Worm (Caenorhabditis elegans) whole organism, mixed stage, embryonic: ENCODE data around the gene msh-5.

ENCODE experiments used
- M03D4.4 ChIP-seq: sonication (generic microtip); optimal IDR thresholded peaks from 2 replicates; lab custom pipeline; 2017; ENCODE audit warnings: mild to moderate bottlenecking, missing genetic modification characterization, missing compliant biosample characterization
- bed-3 ChIP-seq: fragments of 200-800 bp; sonication (Bioruptor generic); optimal IDR thresholded peaks from 3 replicates; lab custom pipeline; 2018; ENCODE audit warnings: mild to moderate bottlenecking, missing genetic modification characterization, moderate library complexity, missing compliant biosample characterization
- blmp-1 ChIP-seq: fragments of 150-350 bp; optimal IDR thresholded peaks from 2 replicates; lab custom pipeline; 2014; ENCODE audit warnings: missing biosample characterization, missing genetic modification characterization
- ceh-39 ChIP-seq: fragments of 150-350 bp; optimal IDR thresholded peaks from 2 replicates; lab custom pipeline; 2014; ENCODE audit warnings: missing biosample characterization, missing genetic modification characterization
- ceh-43 ChIP-seq: fragments of 200-800 bp; sonication (Bioruptor generic); optimal IDR thresholded peaks from 2 replicates; lab custom pipeline; 2018; ENCODE audit warnings: mild to moderate bottlenecking, missing genetic modification characterization, moderate library complexity, missing compliant biosample characterization
- ceh-83 ChIP-seq: fragments of 200-800 bp; sonication (Bioruptor generic); optimal IDR thresholded peaks from 2 replicates; lab custom pipeline; 2018; ENCODE audit warnings: mild to moderate bottlenecking, missing genetic modification characterization, missing compliant biosample characterization
- ces-1 ChIP-seq: fragments of 150-350 bp; optimal IDR thresholded peaks from 2 replicates; lab custom pipeline; 2014; ENCODE audit warnings: missing biosample characterization, missing genetic modification reagents, missing genetic modification characterization
- cnd-1 ChIP-seq: fragments of 200-800 bp; sonication (Bioruptor generic); optimal IDR thresholded peaks from 2 replicates; lab custom pipeline; 2018; ENCODE audit warnings: mild to moderate bottlenecking, missing genetic modification characterization, missing compliant biosample characterization
- drap-1 ChIP-seq: fragments of 200-800 bp; sonication (Bioruptor generic); optimal IDR thresholded peaks from 3 replicates; lab custom pipeline; 2018; ENCODE audit warnings: mild to moderate bottlenecking, missing genetic modification characterization, missing compliant biosample characterization
- elt-1 ChIP-seq: sonication (generic microtip); optimal IDR thresholded peaks from 2 replicates; lab custom pipeline; 2017; ENCODE audit warnings: missing genetic modification characterization, mild to moderate bottlenecking, missing compliant biosample characterization, antibody characterized with exemption, moderate library complexity, borderline replicate concordance; ENCODE audit not compliant: insufficient read depth
- elt-3 ChIP-seq: fragments of 150-350 bp; optimal IDR thresholded peaks from 2 replicates; lab custom pipeline; 2014; ENCODE audit warnings: missing biosample characterization, missing genetic modification characterization
- flh-1 ChIP-seq: fragments of 200-800 bp; sonication (Bioruptor generic); optimal IDR thresholded peaks from 2 replicates; lab custom pipeline; 2018; ENCODE audit warnings: mild to moderate bottlenecking, missing genetic modification characterization, moderate library complexity, missing compliant biosample characterization
- ham-2 ChIP-seq: fragments of 200-800 bp; sonication (Bioruptor generic); optimal IDR thresholded peaks from 2 replicates; lab custom pipeline; 2018; ENCODE audit warnings: mild to moderate bottlenecking, missing genetic modification characterization, missing compliant biosample characterization
- hlh-1 ChIP-seq: fragments of 150-350 bp; optimal IDR thresholded peaks from 2 replicates; lab custom pipeline; 2014; ENCODE audit warnings: missing biosample characterization, missing genetic modification reagents, missing genetic modification characterization
- lin-13 ChIP-seq: fragments of 150-350 bp; optimal IDR thresholded peaks from 2 replicates; lab custom pipeline; 2014; ENCODE audit warnings: missing biosample characterization, missing genetic modification characterization
- lin-32 ChIP-seq: fragments of 200-800 bp; sonication (Bioruptor generic); optimal IDR thresholded peaks from 2 replicates; lab custom pipeline; 2018; ENCODE audit warnings: mild to moderate bottlenecking, missing genetic modification characterization, missing compliant biosample characterization
- lsy-2 ChIP-seq: fragments of 150-350 bp; optimal IDR thresholded peaks from 2 replicates; lab custom pipeline; 2014; ENCODE audit warnings: missing biosample characterization, missing genetic modification characterization
- mab-5 ChIP-seq: fragments of 150-350 bp; optimal IDR thresholded peaks from 2 replicates; lab custom pipeline; 2014; ENCODE audit warnings: missing biosample characterization, missing genetic modification characterization
- mls-2 ChIP-seq: sonication (generic microtip); optimal IDR thresholded peaks from 2 replicates; lab custom pipeline; 2016; ENCODE audit warnings: mild to moderate bottlenecking, missing genetic modification characterization, moderate library complexity, missing compliant biosample characterization
- nhr-12 ChIP-seq: fragments of 150-350 bp; optimal IDR thresholded peaks from 2 replicates; lab custom pipeline; 2014; ENCODE audit warnings: missing biosample characterization, missing genetic modification characterization
- nhr-2 ChIP-seq: fragments of 150-350 bp; optimal IDR thresholded peaks from 2 replicates; lab custom pipeline; 2014; ENCODE audit warnings: missing biosample characterization, missing genetic modification characterization
- nhr-237 ChIP-seq: fragments of 150-350 bp; optimal IDR thresholded peaks from 2 replicates; lab custom pipeline; 2014; ENCODE audit warnings: missing biosample characterization, missing genetic modification characterization
- nhr-28 ChIP-seq: fragments of 150-350 bp; optimal IDR thresholded peaks from 2 replicates; lab custom pipeline; 2014; ENCODE audit warnings: missing biosample characterization, missing genetic modification characterization
- nhr-76 ChIP-seq: sonication (generic microtip); optimal IDR thresholded peaks from 2 replicates; lab custom pipeline; 2017; ENCODE audit warnings: missing biosample characterization, missing genetic modification characterization
- pha-4 ChIP-seq: fragments of 150-350 bp; optimal IDR thresholded peaks from 2 replicates; lab custom pipeline; 2018; ENCODE audit warnings: missing biosample characterization, missing genetic modification reagents, missing genetic modification characterization
- sem-2 ChIP-seq: fragments of 200-800 bp; sonication (Bioruptor generic); optimal IDR thresholded peaks from 2 replicates; lab custom pipeline; 2018; ENCODE audit warnings: mild to moderate bottlenecking, missing genetic modification characterization, missing compliant biosample characterization
- snpc-4 ChIP-seq: fragments of 150-350 bp; optimal IDR thresholded peaks from 2 replicates; lab custom pipeline; 2014; ENCODE audit warnings: missing biosample characterization, missing genetic modification characterization
- sptf-1 ChIP-seq: sonication (generic microtip); optimal IDR thresholded peaks from 2 replicates; lab custom pipeline; 2017; ENCODE audit warnings: mild to moderate bottlenecking, missing genetic modification characterization, moderate library complexity, missing compliant biosample characterization
- tbx-8 ChIP-seq: fragments of 200-800 bp; sonication (Bioruptor generic); optimal IDR thresholded peaks from 2 replicates; lab custom pipeline; 2018; ENCODE audit warnings: mild to moderate bottlenecking, missing genetic modification characterization, moderate library complexity, missing compliant biosample characterization
- unc-120 ChIP-seq: sonication (generic microtip); optimal IDR thresholded peaks from 2 replicates; lab custom pipeline; 2017; ENCODE audit warnings: missing genetic modification characterization, missing compliant biosample characterization; ENCODE audit not compliant: poor library complexity, severe bottlenecking
- unc-39 ChIP-seq: fragments of 150-350 bp; optimal IDR thresholded peaks from 2 replicates; lab custom pipeline; 2014; ENCODE audit warnings: missing biosample characterization, missing genetic modification characterization
- unc-62 ChIP-seq: fragments of 150-350 bp; optimal IDR thresholded peaks from 2 replicates; lab custom pipeline; 2014; ENCODE audit warnings: missing biosample characterization, missing genetic modification reagents, missing genetic modification characterization
- zip-8 ChIP-seq: fragments of 150-350 bp; optimal IDR thresholded peaks from 2 replicates; lab custom pipeline; 2014; ENCODE audit warnings: missing biosample characterization, missing genetic modification characterization
- ztf-11 ChIP-seq: fragments of 150-350 bp; optimal IDR thresholded peaks from 2 replicates; lab custom pipeline; 2014; ENCODE audit warnings: missing biosample characterization, missing genetic modification characterization

The msh-5 gene

DNA sequence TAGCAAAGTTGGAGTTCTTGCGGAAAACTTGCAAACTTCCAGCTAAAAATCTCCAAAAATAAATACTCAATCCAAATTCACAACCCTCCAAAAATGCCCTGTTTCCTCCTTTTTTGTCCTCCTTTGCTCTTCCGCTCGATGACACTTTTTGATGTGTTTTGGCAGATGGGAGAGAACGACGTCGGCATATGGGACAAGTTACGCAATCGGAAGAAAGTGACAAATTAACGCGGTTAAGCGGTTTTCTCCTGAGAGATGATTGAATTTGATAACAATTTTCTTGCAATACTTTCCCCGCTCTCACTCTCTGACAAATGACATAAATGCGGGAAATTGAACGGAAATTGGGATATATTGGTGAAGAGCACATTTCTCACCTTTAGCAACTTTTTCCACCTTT is 38.4 kb upstream of the msh-5 start:
- TF ChIP-seq nhr-12 (tag; lab: Kevin White, UChicago) = no peak
- no peak for TF ChIP-seq lsy-2
- TF ChIP-seq hlh-1 (tag; lab: Kevin White, UChicago) = no peak
- no peak for TF ChIP-seq drap-1 (GFP tag; lab: Kevin White, UChicago)
- no peak for TF ChIP-seq nhr-237
- TF ChIP-seq unc-62 (GFP tag; lab: Kevin White, UChicago) = peak; percentile 3
- no peak for TF ChIP-seq tbx-8 (GFP tag; lab: Kevin White, UChicago)
- no peak for TF ChIP-seq ztf-11
- TF ChIP-seq pha-4 (tag; lab: Kevin White, UChicago) = no peak
- TF ChIP-seq snpc-4 (tag; lab: Kevin White, UChicago) = no peak
- peak; percentile 51 for TF ChIP-seq cnd-1
- TF ChIP-seq mab-5 (tag; lab: Kevin White, UChicago) = no peak
- TF ChIP-seq nhr-28 = no peak
- TF ChIP-seq nhr-76 (tag; lab: Kevin White, UChicago) = no peak
- TF ChIP-seq lin-13 (tag; lab: Kevin White, UChicago) = no peak
- no peak for TF ChIP-seq lin-32
- no peak for TF ChIP-seq elt-3 (tag; lab: Kevin White, UChicago)
- no peak for TF ChIP-seq ces-1 (GFP tag; lab: Kevin White, UChicago)
- TF ChIP-seq mls-2 (tag; lab: Kevin White, UChicago) = no peak
- TF ChIP-seq sem-2 (GFP tag; lab: Kevin White, UChicago) = no peak
- no peak for TF ChIP-seq bed-3 (GFP tag; lab: Kevin White, UChicago)
- TF ChIP-seq ceh-83 (GFP tag; lab: Kevin White, UChicago) = no peak
- no peak for TF ChIP-seq unc-39 (tag; lab: Kevin White, UChicago)
- TF ChIP-seq nhr-2 (tag; lab: Kevin White, UChicago) = peak; percentile 59
- no peak for TF ChIP-seq M03D4.4
- TF ChIP-seq ceh-39 (tag; lab: Kevin White, UChicago) = no peak
- TF ChIP-seq sptf-1 (tag; lab: Kevin White, UChicago) = no peak
- TF ChIP-seq blmp-1 (tag; lab: Kevin White, UChicago) = no peak
- no peak for TF ChIP-seq ham-2 (GFP tag; lab: Kevin White, UChicago)
- TF ChIP-seq ceh-43 (GFP tag; lab: Kevin White, UChicago) = no peak
- TF ChIP-seq elt-1 = no peak
- no peak for TF ChIP-seq flh-1 (GFP tag; lab: Kevin White, UChicago)
- TF ChIP-seq unc-120 = no peak
- peak; percentile 60 for TF ChIP-seq zip-8 (tag; lab: Kevin White, UChicago)

ce11 chrIV:13118794-13119193 is 36.2 kb upstream of the msh-5 start, which contains the start of gene unc-30:
Gene unc-30 (plus strand): TSS chrIV:13118977.
- TF ChIP-seq lsy-2 (peak; percentile 58), M03D4.4 (no peak)
- TF ChIP-seq, all 35 proteins: peak for 1

DNA sequence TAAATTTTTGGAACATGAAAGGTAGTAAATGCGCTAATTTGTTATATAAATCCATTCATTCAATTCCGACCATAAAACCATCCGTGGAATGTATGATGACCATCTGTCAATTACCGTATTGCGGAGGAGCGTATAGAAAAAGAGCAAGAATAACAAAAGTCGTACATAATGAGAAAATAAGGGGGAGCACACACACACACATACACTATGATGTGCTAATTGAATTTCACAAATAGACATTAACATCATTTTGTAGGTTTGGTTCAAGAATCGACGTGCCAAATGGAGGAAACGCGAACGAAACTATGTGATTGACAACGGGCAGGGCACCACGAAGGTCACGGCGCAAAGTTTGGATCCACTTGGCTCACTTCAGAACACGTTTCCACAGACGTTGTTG is 33.6 kb upstream of the msh-5 start:
- TF ChIP-seq cnd-1 (peak; percentile 57), ces-1 (GFP tag; lab: Kevin White, UChicago) (peak; percentile 67), elt-1 (no peak)

DNA sequence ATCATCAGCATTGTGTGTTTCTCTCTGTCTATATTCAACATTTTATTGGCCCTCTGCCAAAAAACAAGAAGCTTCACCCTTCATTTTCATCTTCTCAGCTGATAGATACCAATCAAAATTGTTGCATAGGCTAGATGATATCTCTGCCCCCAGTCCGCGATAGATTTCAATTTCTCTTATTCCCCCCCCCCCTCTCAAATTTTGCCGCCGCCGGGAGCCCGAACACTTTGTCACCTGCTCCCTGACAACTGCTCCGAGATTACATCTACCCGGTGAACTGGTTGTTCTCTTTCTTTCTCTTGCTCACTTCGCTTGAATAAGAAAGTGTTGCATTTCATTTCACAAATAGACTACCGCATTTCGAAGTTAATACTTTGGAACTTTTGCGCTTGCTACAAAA is 29.0 kb upstream of the msh-5 start:
- TF ChIP-seq mls-2 (tag; lab: Kevin White, UChicago) (no peak), ceh-43 (GFP tag; lab: Kevin White, UChicago) (no peak), nhr-2 (tag; lab: Kevin White, UChicago) (no peak), unc-62 (GFP tag; lab: Kevin White, UChicago) (peak; percentile 17), ceh-83 (GFP tag; lab: Kevin White, UChicago) (no peak), lin-32 (no peak), sem-2 (GFP tag; lab: Kevin White, UChicago) (no peak), ztf-11 (no peak), hlh-1 (tag; lab: Kevin White, UChicago) (peak; percentile 92), drap-1 (GFP tag; lab: Kevin White, UChicago) (no peak), cnd-1 (no peak), nhr-12 (tag; lab: Kevin White, UChicago) (no peak), pha-4 (tag; lab: Kevin White, UChicago) (no peak), tbx-8 (GFP tag; lab: Kevin White, UChicago) (no peak), lsy-2 (no peak), nhr-76 (tag; lab: Kevin White, UChicago) (no peak), mab-5 (tag; lab: Kevin White, UChicago) (no peak)
